Fruit fly (Drosophila melanogaster): Measurements from ENCODE around the gene Yif1.

Gene Yif1

dm6 chr3R:26761695-26762094 is 44.0 kb downstream of the Yif1 start:
- no peak for TF ChIP-seq CG17801 (GFP tag; optimal IDR thresholded peaks at IDR 0.05; ENCODE audit: partially characterized antibody)
